Worm (Caenorhabditis elegans) whole organism, L4 larva: Measurements from ENCODE around the gene K11D12.11.

Experiments
- D1046.2 ChIP-seq: fragments of 200-800 bp; sonication (Bioruptor generic); IDR thresholded peaks from 2 replicates; pipeline ENCODE4 v1.3.6; 2022; ENCODE audit warnings: missing genetic modification characterization, missing compliant biosample characterization
- F10B5.3 ChIP-seq: sonication (generic microtip); optimal IDR thresholded peaks from 2 replicates; lab custom pipeline; 2016; ENCODE audit warnings: mild to moderate bottlenecking, missing genetic modification characterization, missing compliant biosample characterization
- F44E2.7 ChIP-seq: fragments of 200-800 bp; sonication (Bioruptor generic); IDR thresholded peaks from 2 replicates; pipeline ENCODE4 v2.1.2; 2022; ENCODE audit warnings: missing genetic modification characterization, missing compliant biosample characterization
- Y48G9A.11 ChIP-seq: fragments of 200-800 bp; sonication (Bioruptor generic); IDR thresholded peaks from 2 replicates; pipeline ENCODE4 v1.3.6; 2022; ENCODE audit warnings: missing genetic modification reagents, missing genetic modification characterization, missing compliant biosample characterization
- ZK546.5 ChIP-seq, 2 experiments: sonication (generic microtip); optimal IDR thresholded peaks; 2 replicates each; lab custom pipeline; 2017; ENCODE audit warnings: missing biosample characterization in 2 of 2, missing genetic modification characterization in 2 of 2
- aha-1 ChIP-seq: fragments of 150-350 bp; peaks from one replicate; lab custom pipeline; 2014; ENCODE audit warnings: missing biosample characterization, missing genetic modification characterization
- aly-2 ChIP-seq: sonication (generic microtip); optimal IDR thresholded peaks from 2 replicates; lab custom pipeline; 2018; ENCODE audit warnings: missing biosample characterization, missing genetic modification characterization
- ama-1 ChIP-seq: fragments of 150-350 bp; optimal IDR thresholded peaks from 2 replicates; lab custom pipeline; 2014; ENCODE audit warnings: inconsistent platforms, mixed read lengths
- attf-4 ChIP-seq: sonication (generic microtip); optimal IDR thresholded peaks from 3 replicates; lab custom pipeline; 2017; ENCODE audit warnings: missing biosample characterization, missing genetic modification characterization
- ceh-44 ChIP-seq: fragments of 200-800 bp; sonication (Bioruptor generic); IDR thresholded peaks from 2 replicates; pipeline ENCODE4 v1.3.6; 2022; ENCODE audit warnings: missing genetic modification reagents, missing genetic modification characterization, missing compliant biosample characterization
- ceh-82 ChIP-seq: sonication (generic microtip); optimal IDR thresholded peaks from 2 replicates; lab custom pipeline; 2017; ENCODE audit warnings: missing biosample characterization, missing genetic modification characterization
- ces-1 ChIP-seq: fragments of 150-350 bp; sonication (generic microtip); optimal IDR thresholded peaks from 4 replicates; lab custom pipeline; 2014; ENCODE audit warnings: missing biosample characterization, missing genetic modification reagents, missing genetic modification characterization
- daf-12 ChIP-seq: fragments of 150-350 bp; optimal IDR thresholded peaks from 2 replicates; lab custom pipeline; 2014; ENCODE audit warnings: missing biosample characterization, missing genetic modification reagents, missing genetic modification characterization
- daf-16 ChIP-seq, 3 experiments: sonication (generic microtip); optimal IDR thresholded peaks; 2 replicates each; lab custom pipeline; 2016 to 2017; ENCODE audit warnings: missing genetic modification characterization in 3 of 3, missing genetic modification reagents in 3 of 3, mild to moderate bottlenecking in 2 of 3, missing compliant biosample characterization in 2 of 3, missing biosample characterization in 1 of 3, moderate library complexity in 1 of 3
- dpl-1 ChIP-seq: fragments of 150-350 bp; optimal IDR thresholded peaks from 2 replicates; lab custom pipeline; 2014; ENCODE audit warnings: missing biosample characterization, missing genetic modification reagents, missing genetic modification characterization
- dve-1 ChIP-seq: sonication (generic microtip); optimal IDR thresholded peaks from 2 replicates; lab custom pipeline; 2017; ENCODE audit warnings: antibody characterized with exemption, mild to moderate bottlenecking, missing genetic modification characterization, missing compliant biosample characterization; ENCODE audit not compliant: insufficient read depth
- fkh-10 ChIP-seq: fragments of 150-350 bp; optimal IDR thresholded peaks from 2 replicates; lab custom pipeline; 2014; ENCODE audit warnings: missing biosample characterization, missing genetic modification reagents, missing genetic modification characterization
- hif-1 ChIP-seq, 2 experiments: sonication (generic microtip); optimal IDR thresholded peaks; 2 replicates each; lab custom pipeline; 2016 to 2017; ENCODE audit warnings: missing compliant biosample characterization in 2 of 2, missing genetic modification characterization in 2 of 2, missing genetic modification reagents in 2 of 2, missing genotype in 2 of 2, mild to moderate bottlenecking in 1 of 2
- hlh-11 ChIP-seq: fragments of 200-800 bp; sonication (Bioruptor generic); optimal IDR thresholded peaks from 2 replicates; lab custom pipeline; 2018; ENCODE audit warnings: mild to moderate bottlenecking, missing genetic modification characterization, missing compliant biosample characterization
- hmg-1.1 ChIP-seq: fragments of 200-800 bp; sonication (Bioruptor generic); IDR thresholded peaks from 2 replicates; pipeline ENCODE4 v1.3.6; 2022; ENCODE audit warnings: missing genetic modification reagents, missing genetic modification characterization, missing compliant biosample characterization
- lin-13 ChIP-seq: fragments of 150-350 bp; optimal IDR thresholded peaks from 2 replicates; lab custom pipeline; 2014; ENCODE audit warnings: missing biosample characterization, missing genetic modification reagents, missing genetic modification characterization
- lin-38 ChIP-seq: fragments of 200-800 bp; sonication (Bioruptor generic); IDR thresholded peaks from 2 replicates; pipeline ENCODE4 v1.3.6; 2022; ENCODE audit warnings: missing genetic modification reagents, missing genetic modification characterization, missing compliant biosample characterization
- mdl-1 ChIP-seq, 2 experiments: fragments of 150-350 bp in 1 of 2; sonication (generic microtip) in 1 of 2; optimal IDR thresholded peaks; 2 replicates each; lab custom pipeline; 2014 to 2017; ENCODE audit warnings: missing biosample characterization in 2 of 2, missing genetic modification characterization in 2 of 2
- mep-1 ChIP-seq: fragments of 150-350 bp; sonication (generic microtip); optimal IDR thresholded peaks from 3 replicates; lab custom pipeline; 2014; ENCODE audit warnings: missing biosample characterization, missing genetic modification characterization
- mxl-2 ChIP-seq: fragments of 200-800 bp; sonication (Bioruptor generic); conservative IDR thresholded peaks from 2 replicates; pipeline ENCODE4 v1.3.6; 2022; ENCODE audit warnings: missing genetic modification reagents, missing genetic modification characterization, missing compliant biosample characterization
- mxl-3 ChIP-seq: fragments of 200-800 bp; sonication (Bioruptor generic); optimal IDR thresholded peaks from 2 replicates; lab custom pipeline; 2018; ENCODE audit warnings: mild to moderate bottlenecking, missing genetic modification characterization, missing compliant biosample characterization
- nhr-10 ChIP-seq: fragments of 150-350 bp; optimal IDR thresholded peaks from 2 replicates; lab custom pipeline; 2014; ENCODE audit warnings: missing biosample characterization, missing genetic modification characterization
- nhr-102 ChIP-seq: sonication (generic microtip); optimal IDR thresholded peaks from 2 replicates; lab custom pipeline; 2016; ENCODE audit warnings: mild to moderate bottlenecking, missing genetic modification characterization, moderate library complexity, missing compliant biosample characterization
- nhr-11 ChIP-seq: fragments of 150-350 bp; optimal IDR thresholded peaks from 2 replicates; lab custom pipeline; 2014; ENCODE audit warnings: missing biosample characterization, missing genetic modification characterization
- nhr-25 ChIP-seq: sonication (generic microtip); optimal IDR thresholded peaks from 2 replicates; lab custom pipeline; 2017; ENCODE audit warnings: missing genetic modification characterization, mild to moderate bottlenecking, missing compliant biosample characterization, antibody characterized with exemption, moderate library complexity, borderline replicate concordance; ENCODE audit not compliant: insufficient read depth
- nhr-41 ChIP-seq: fragments of 200-800 bp; sonication (Bioruptor generic); IDR thresholded peaks from 2 replicates; pipeline ENCODE4 v1.3.6; 2022; ENCODE audit warnings: missing genetic modification reagents, missing genetic modification characterization, missing compliant biosample characterization
- nhr-48 ChIP-seq: sonication (generic microtip); optimal IDR thresholded peaks from 2 replicates; lab custom pipeline; 2016; ENCODE audit warnings: mild to moderate bottlenecking, missing genetic modification characterization, missing compliant biosample characterization
- nhr-76 ChIP-seq: fragments of 150-350 bp; optimal IDR thresholded peaks from 2 replicates; lab custom pipeline; 2014; ENCODE audit warnings: missing biosample characterization, missing genetic modification characterization
- nhr-77 ChIP-seq: fragments of 150-350 bp; optimal IDR thresholded peaks from 2 replicates; lab custom pipeline; 2014; ENCODE audit warnings: missing biosample characterization, missing genetic modification characterization
- php-3 ChIP-seq: fragments of 200-800 bp; sonication (Bioruptor generic); IDR thresholded peaks from 2 replicates; pipeline ENCODE4 v1.3.6; 2022; ENCODE audit warnings: missing genetic modification reagents, missing genetic modification characterization, missing compliant biosample characterization
- pqm-1 ChIP-seq: sonication (generic microtip); optimal IDR thresholded peaks from 2 replicates; lab custom pipeline; 2017; ENCODE audit warnings: missing biosample characterization, missing genetic modification characterization
- set-16 ChIP-seq: fragments of 200-800 bp; sonication (Bioruptor generic); IDR thresholded peaks from 2 replicates; pipeline ENCODE4 v1.3.6; 2022; ENCODE audit warnings: missing genetic modification reagents, missing genetic modification characterization, missing compliant biosample characterization
- skn-1 ChIP-seq: fragments of 150-350 bp; optimal IDR thresholded peaks from 2 replicates; lab custom pipeline; 2014; ENCODE audit warnings: missing biosample characterization, missing genetic modification characterization
- snpc-1.2 ChIP-seq: fragments of 200-800 bp; sonication (Bioruptor generic); IDR thresholded peaks from 2 replicates; pipeline ENCODE4 v1.3.6; 2022; ENCODE audit warnings: missing genetic modification reagents, missing genetic modification characterization, missing compliant biosample characterization
- snpc-4 ChIP-seq: fragments of 150-350 bp; optimal IDR thresholded peaks from 2 replicates; lab custom pipeline; 2014; ENCODE audit warnings: missing biosample characterization, missing genetic modification characterization
- spr-1 ChIP-seq: sonication (generic microtip); optimal IDR thresholded peaks from 2 replicates; lab custom pipeline; 2016; ENCODE audit warnings: mild to moderate bottlenecking, missing genetic modification characterization, missing compliant biosample characterization
- tag-97 ChIP-seq: fragments of 200-800 bp; sonication (Bioruptor generic); IDR thresholded peaks from 2 replicates; pipeline ENCODE4 v1.3.6; 2022; ENCODE audit warnings: missing genetic modification characterization, missing compliant biosample characterization
- unc-39 ChIP-seq: sonication (generic microtip); optimal IDR thresholded peaks from 2 replicates; lab custom pipeline; 2017; ENCODE audit warnings: missing biosample characterization, missing genetic modification characterization
- unc-62 ChIP-seq, 3 experiments: fragments of 150-350 bp in 1 of 3; sonication (generic microtip); optimal IDR thresholded peaks in 2 of 3; peaks in 1 of 3; 1 replicate in 1 of 3; 2 replicates in 2 of 3; lab custom pipeline; 2014 to 2017; ENCODE audit warnings: missing biosample characterization in 3 of 3, missing genetic modification characterization in 3 of 3, missing genetic modification reagents in 3 of 3, missing genotype in 1 of 3
- vab-7 ChIP-seq: fragments of 200-800 bp; sonication (Bioruptor generic); IDR thresholded peaks from 2 replicates; pipeline ENCODE4 v1.3.6; 2022; ENCODE audit warnings: missing genetic modification reagents, missing genetic modification characterization, missing compliant biosample characterization
- zag-1 ChIP-seq: fragments of 150-350 bp; optimal IDR thresholded peaks from 2 replicates; lab custom pipeline; 2014; ENCODE audit warnings: missing biosample characterization, missing genetic modification characterization
- ztf-7 ChIP-seq: fragments of 150-350 bp; optimal IDR thresholded peaks from 2 replicates; lab custom pipeline; 2014; ENCODE audit warnings: missing biosample characterization, missing genetic modification characterization

K11D12.11 gene

ce11 chrV:5018067-5018466, 21.3 kb downstream of the K11D12.11 start (continued):
- TF ChIP-seq daf-16 (GFP tag; optimal IDR thresholded peaks at IDR 0.05; lab: Kevin White, UChicago) (no peak), daf-16 (tag; optimal IDR thresholded peaks at IDR 0.05; lab: Kevin White, UChicago) (peak; percentile 73), mxl-2 (no peak), daf-12 (tag; lab: Kevin White, UChicago) (no peak), mxl-3 (no peak), nhr-48 (no peak), pqm-1 (peak; percentile 33), F10B5.3 (no peak), hmg-1.1 (GFP tag; lab: Robert Waterston, UW) (no peak), dve-1 (tag; lab: Kevin White, UChicago) (peak; percentile 76), F44E2.7 (GFP tag; lab: Robert Waterston, UW) (no peak), vab-7 (no peak), unc-39 (tag; lab: Kevin White, UChicago) (no peak), hif-1 (tag; optimal IDR thresholded peaks at IDR 0.05; lab: Kevin White, UChicago) (no peak), snpc-1.2 (GFP tag; lab: Robert Waterston, UW) (no peak), skn-1 (no peak), ZK546.5 (tag; optimal IDR thresholded peaks at IDR 0.05; lab: Kevin White, UChicago) (no peak), aly-2 (tag; lab: Kevin White, UChicago) (no peak), nhr-25 (tag; lab: Kevin White, UChicago) (no peak), zag-1 (tag; lab: Kevin White, UChicago) (no peak), nhr-77 (tag; lab: Kevin White, UChicago) (no peak), ama-1 (lab: Kevin White, UChicago) (no peak), ztf-7 (tag; lab: Kevin White, UChicago) (no peak), lin-38 (GFP tag; lab: Robert Waterston, UW) (no peak), D1046.2 (GFP tag; lab: Robert Waterston, UW) (no peak), fkh-10 (GFP tag; lab: Kevin White, UChicago) (no peak), spr-1 (tag; lab: Kevin White, UChicago) (no peak), snpc-4 (tag; lab: Kevin White, UChicago) (no peak), mep-1 (no peak), hlh-11 (peak; percentile 62), tag-97 (GFP tag; lab: Robert Waterston, UW) (no peak), dpl-1 (GFP tag; lab: Kevin White, UChicago) (no peak), ceh-44 (GFP tag; lab: Robert Waterston, UW) (no peak), nhr-10 (tag; lab: Kevin White, UChicago) (no peak)

- peak; percentile 43 for TF ChIP-seq nhr-11
- TF ChIP-seq aha-1 (tag; lab: Kevin White, UChicago): peak; percentile 58
- no peak for TF ChIP-seq nhr-10 (tag; lab: Kevin White, UChicago)
- peak in 1 of 2 experiments; percentile 33 for TF ChIP-seq unc-62 (GFP tag; optimal IDR thresholded peaks at IDR 0.05 in 1 of 2; lab: Kevin White, UChicago)
- no peak for TF ChIP-seq unc-62 (tag; optimal IDR thresholded peaks at IDR 0.05; lab: Kevin White, UChicago)
- TF ChIP-seq nhr-48: no peak
- TF ChIP-seq, all 104 proteins: peak for 3
Observed at ce11 chrV:5016728-5017127, 22.7 kb downstream of the K11D12.11 start.

ce11 chrV:5012193-5012853, 27.1 kb downstream of the K11D12.11 start, which contains the start of gene srr-6:
Gene srr-6, plus strand, starts transcription at chrV:5012803.
- TF ChIP-seq ceh-82 (tag; lab: Kevin White, UChicago) (no peak), php-3 (GFP tag; lab: Robert Waterston, UW) (peak; percentile 20; the same call in 1 of the 2 replicates), nhr-77 (tag; lab: Kevin White, UChicago) (peak; percentile 63), Y48G9A.11 (GFP tag; lab: Robert Waterston, UW) (no peak), nhr-41 (no peak), pqm-1 (peak; percentile 68), hif-1 (tag; optimal IDR thresholded peaks at IDR 0.05; lab: Kevin White, UChicago) (peak in 1 of 2 experiments; percentile 15), aly-2 (tag; lab: Kevin White, UChicago) (no peak), lin-13 (GFP tag; lab: Kevin White, UChicago) (no peak), daf-16 (GFP tag; optimal IDR thresholded peaks at IDR 0.05; lab: Kevin White, UChicago) (no peak), daf-16 (tag; optimal IDR thresholded peaks at IDR 0.05; lab: Kevin White, UChicago) (peak; percentile 61), unc-62 (GFP tag; optimal IDR thresholded peaks at IDR 0.05 in 1 of 2; lab: Kevin White, UChicago) (peak in 1 of 2 experiments; percentile 88), unc-62 (tag; optimal IDR thresholded peaks at IDR 0.05; lab: Kevin White, UChicago) (no peak), nhr-76 (tag; lab: Kevin White, UChicago) (no peak), nhr-102 (tag; lab: Kevin White, UChicago) (no peak), F10B5.3 (no peak), mdl-1 (tag; optimal IDR thresholded peaks at IDR 0.05; lab: Kevin White, UChicago) (peak in 1 of 2 experiments; percentile 42), ces-1 (GFP tag; lab: Kevin White, UChicago) (no peak), set-16 (GFP tag; lab: Robert Waterston, UW) (no peak), nhr-11 (no peak), attf-4 (tag; lab: Kevin White, UChicago) (no peak)
